Worm (Caenorhabditis elegans): ENCODE measurements around the gene C12D8.9.

The C12D8.9 gene

DNA sequence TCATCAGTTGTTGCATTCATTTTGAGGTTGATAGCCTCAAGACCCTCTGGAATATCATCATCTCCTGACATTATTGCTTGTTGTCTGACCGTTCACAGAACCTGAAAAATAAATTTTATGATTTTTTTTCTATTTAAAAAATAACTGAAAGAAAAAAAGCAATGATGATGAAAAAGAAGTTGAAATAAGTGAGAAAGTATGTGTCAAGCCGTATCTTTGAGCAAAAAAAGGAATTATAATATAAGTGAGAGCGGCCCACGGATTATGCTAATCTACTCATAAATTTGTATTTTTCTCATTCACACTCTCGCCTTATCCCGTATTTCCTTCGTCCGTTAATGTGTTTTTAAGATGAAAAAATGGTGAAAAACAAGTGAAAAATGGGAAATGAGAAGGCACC, 27.2 kb upstream of the C12D8.9 start, which contains the start of gene ric-4:
ric-4 (minus strand) TSS at position 101 of the 400 bp plus-strand sequence.
- peak; percentile 2 for TF ChIP-seq ces-1 (GFP tag; optimal IDR thresholded peaks at IDR 0.05)
- no peak for TF ChIP-seq elt-1 (tag; optimal IDR thresholded peaks at IDR 0.05; ENCODE audit: borderline replicate concordance, insufficient read depth)

DNA sequence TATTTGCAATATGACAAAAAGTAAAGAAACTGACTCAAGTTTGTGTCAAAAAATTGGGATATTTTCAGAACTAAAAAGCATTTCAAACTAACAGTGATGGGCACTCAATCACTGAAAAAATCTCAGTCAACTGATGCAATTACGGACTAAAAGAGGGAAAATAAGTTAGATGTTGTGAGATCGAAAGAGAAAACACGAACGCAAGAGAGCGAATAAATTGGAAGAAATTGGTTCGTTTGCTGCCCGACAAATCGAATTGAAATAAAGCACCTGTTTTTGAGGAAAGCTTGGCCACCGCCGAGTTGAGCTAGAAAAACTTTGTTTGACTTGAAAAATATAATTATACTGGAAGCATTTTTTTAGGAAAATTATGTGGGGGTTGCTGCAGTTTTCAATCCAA, 23.0 kb upstream of the C12D8.9 start:
- TF ChIP-seq ces-1 (GFP tag; optimal IDR thresholded peaks at IDR 0.05) (peak; percentile 67), nhr-76 (tag; optimal IDR thresholded peaks at IDR 0.05) (no peak)

DNA sequence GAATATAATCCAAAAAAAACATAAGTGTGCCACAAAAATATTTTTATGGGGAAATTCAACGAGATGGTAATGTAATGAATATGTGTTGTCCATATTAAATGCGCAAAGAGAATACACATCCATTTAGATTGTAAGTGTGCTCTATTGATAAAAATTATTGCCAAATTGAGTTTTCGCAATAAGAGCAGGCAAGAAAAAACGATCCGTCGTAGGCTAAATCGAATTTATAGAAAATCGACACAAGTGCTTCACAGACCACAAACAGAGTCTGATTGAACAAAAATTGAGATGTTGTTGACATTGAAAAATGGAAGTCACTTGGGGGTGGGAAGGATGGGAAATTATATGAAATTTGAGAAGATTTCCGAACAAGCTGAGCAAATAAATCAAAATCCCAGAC, 22.0 kb upstream of the C12D8.9 start:
- no peak for TF ChIP-seq sptf-1 (tag; optimal IDR thresholded peaks at IDR 0.05)
- TF ChIP-seq nhr-76 (tag; optimal IDR thresholded peaks at IDR 0.05), result no peak
- TF ChIP-seq ces-1 (GFP tag; optimal IDR thresholded peaks at IDR 0.05), result peak; percentile 52
- TF ChIP-seq ceh-43 (GFP tag; optimal IDR thresholded peaks at IDR 0.05), result no peak
- TF ChIP-seq nhr-2 (tag; optimal IDR thresholded peaks at IDR 0.05), result no peak
- no peak for TF ChIP-seq elt-1 (tag; optimal IDR thresholded peaks at IDR 0.05; ENCODE audit: borderline replicate concordance, insufficient read depth)

- TF ChIP-seq pha-4 (tag; optimal IDR thresholded peaks at IDR 0.05) (no peak), mab-5 (tag; optimal IDR thresholded peaks at IDR 0.05) (no peak), cnd-1 (tag; optimal IDR thresholded peaks at IDR 0.05) (no peak), nhr-2 (tag; optimal IDR thresholded peaks at IDR 0.05) (no peak), drap-1 (GFP tag; optimal IDR thresholded peaks at IDR 0.05) (no peak), ceh-83 (GFP tag; optimal IDR thresholded peaks at IDR 0.05) (no peak), mep-1 (tag; optimal IDR thresholded peaks at IDR 0.05) (no peak), nhr-12 (tag; optimal IDR thresholded peaks at IDR 0.05) (no peak), elt-1 (tag; optimal IDR thresholded peaks at IDR 0.05; ENCODE audit: borderline replicate concordance, insufficient read depth) (no peak), bed-3 (GFP tag; optimal IDR thresholded peaks at IDR 0.05) (no peak), mls-2 (tag; optimal IDR thresholded peaks at IDR 0.05) (no peak), blmp-1 (tag; optimal IDR thresholded peaks at IDR 0.05) (no peak), lin-13 (tag; optimal IDR thresholded peaks at IDR 0.05) (no peak), nhr-76 (tag; optimal IDR thresholded peaks at IDR 0.05) (no peak)
These were observed 17.5 kb upstream of the C12D8.9 start, which contains the start of gene sri-18 for ce11 chrV:10260460-10260859. sri-18 (minus strand) TSS chrV:10260560.

- TF ChIP-seq ham-2 (GFP tag; optimal IDR thresholded peaks at IDR 0.05), result no peak
- TF ChIP-seq mep-1 (tag; optimal IDR thresholded peaks at IDR 0.05), result no peak
- no peak for TF ChIP-seq nhr-237 (tag; optimal IDR thresholded peaks at IDR 0.05)
- no peak for TF ChIP-seq tbx-8 (GFP tag; optimal IDR thresholded peaks at IDR 0.05)
- TF ChIP-seq unc-39 (tag; optimal IDR thresholded peaks at IDR 0.05), result no peak
- TF ChIP-seq M03D4.4 (tag; optimal IDR thresholded peaks at IDR 0.05), result no peak
- no peak for TF ChIP-seq ceh-83 (GFP tag; optimal IDR thresholded peaks at IDR 0.05)
- TF ChIP-seq lin-32 (GFP tag; optimal IDR thresholded peaks at IDR 0.05), result no peak
- TF ChIP-seq sem-2 (GFP tag; optimal IDR thresholded peaks at IDR 0.05), result no peak
These were observed 13.0 kb upstream of the C12D8.9 start, which contains the start of gene nhr-232 for ce11 chrV:10256050-10256449. nhr-232 (plus strand) TSS chrV:10256170.

- TF ChIP-seq blmp-1 (tag; optimal IDR thresholded peaks at IDR 0.05) (no peak), lin-13 (tag; optimal IDR thresholded peaks at IDR 0.05) (no peak), drap-1 (GFP tag; optimal IDR thresholded peaks at IDR 0.05) (no peak), snpc-4 (tag; optimal IDR thresholded peaks at IDR 0.05) (no peak), flh-1 (GFP tag; optimal IDR thresholded peaks at IDR 0.05) (no peak), ces-1 (GFP tag; optimal IDR thresholded peaks at IDR 0.05) (no peak), nhr-2 (tag; optimal IDR thresholded peaks at IDR 0.05) (no peak), lin-32 (GFP tag; optimal IDR thresholded peaks at IDR 0.05) (no peak), ztf-11 (tag; optimal IDR thresholded peaks at IDR 0.05) (no peak), pha-4 (tag; optimal IDR thresholded peaks at IDR 0.05) (no peak), ceh-43 (GFP tag; optimal IDR thresholded peaks at IDR 0.05) (no peak), sptf-1 (tag; optimal IDR thresholded peaks at IDR 0.05) (no peak)
These were observed 12.0 kb upstream of the C12D8.9 start, which contains the start of gene rop-1 for ce11 chrV:10255005-10255472. rop-1 (minus strand) TSS chrV:10255055.

DNA sequence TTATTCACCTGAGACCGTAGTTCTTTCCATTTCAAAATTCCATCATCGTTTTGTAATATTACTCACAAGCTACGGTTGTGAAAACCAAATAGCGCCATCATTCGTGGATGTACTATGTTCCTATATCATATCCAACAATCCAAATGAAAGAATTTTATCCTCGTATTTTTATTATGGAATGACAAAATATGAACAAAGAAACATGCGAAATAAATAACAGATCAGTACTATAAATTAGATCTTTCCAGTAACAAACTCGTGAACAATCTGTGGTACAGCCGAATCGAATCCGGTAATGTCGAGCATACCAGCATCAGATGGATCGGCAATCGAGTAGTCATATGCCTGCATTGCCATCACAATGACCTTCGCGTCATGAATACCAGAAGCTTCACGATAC, 9.7 kb upstream of the C12D8.9 start:
- TF ChIP-seq mep-1 (tag; optimal IDR thresholded peaks at IDR 0.05) (no peak), blmp-1 (tag; optimal IDR thresholded peaks at IDR 0.05) (no peak), drap-1 (GFP tag; optimal IDR thresholded peaks at IDR 0.05) (no peak), ces-1 (GFP tag; optimal IDR thresholded peaks at IDR 0.05) (no peak), sptf-1 (tag; optimal IDR thresholded peaks at IDR 0.05) (no peak), snpc-4 (tag; optimal IDR thresholded peaks at IDR 0.05) (no peak), nhr-2 (tag; optimal IDR thresholded peaks at IDR 0.05) (no peak), elt-1 (tag; optimal IDR thresholded peaks at IDR 0.05; ENCODE audit: borderline replicate concordance, insufficient read depth) (no peak), cnd-1 (tag; optimal IDR thresholded peaks at IDR 0.05) (no peak)

All from whole organism, mixed stage, embryonic.